Fruit fly (Drosophila melanogaster) whole organism: ENCODE results near the gene CG46435.

Experiments
- CG8478 ChIP-seq: fragments of >200 bp; optimal IDR thresholded peaks from 2 replicates; lab custom pipeline; 2018; ENCODE audit warnings: inconsistent platforms
- Dll ChIP-seq: fragments of >200 bp; optimal IDR thresholded peaks from 2 replicates; lab custom pipeline; 2017
- EcR ChIP-seq, 2 experiments: fragments of >200 bp; optimal IDR thresholded peaks; 2 replicates each; lab custom pipeline; 2017; ENCODE audit warnings: missing biosample characterization in 2 of 2, missing genetic modification characterization in 2 of 2, missing genetic modification reagents in 2 of 2
- pan ChIP-seq: fragments of >200 bp; optimal IDR thresholded peaks from 2 replicates; lab custom pipeline; 2017
- psq ChIP-seq: fragments of >200 bp; optimal IDR thresholded peaks from 2 replicates; lab custom pipeline; 2017
- usp ChIP-seq: fragments of >200 bp; optimal IDR thresholded peaks from 2 replicates; lab custom pipeline; 2017; ENCODE audit warnings: missing biosample characterization, missing genetic modification characterization, mixed read lengths

CG46435 gene

DNA sequence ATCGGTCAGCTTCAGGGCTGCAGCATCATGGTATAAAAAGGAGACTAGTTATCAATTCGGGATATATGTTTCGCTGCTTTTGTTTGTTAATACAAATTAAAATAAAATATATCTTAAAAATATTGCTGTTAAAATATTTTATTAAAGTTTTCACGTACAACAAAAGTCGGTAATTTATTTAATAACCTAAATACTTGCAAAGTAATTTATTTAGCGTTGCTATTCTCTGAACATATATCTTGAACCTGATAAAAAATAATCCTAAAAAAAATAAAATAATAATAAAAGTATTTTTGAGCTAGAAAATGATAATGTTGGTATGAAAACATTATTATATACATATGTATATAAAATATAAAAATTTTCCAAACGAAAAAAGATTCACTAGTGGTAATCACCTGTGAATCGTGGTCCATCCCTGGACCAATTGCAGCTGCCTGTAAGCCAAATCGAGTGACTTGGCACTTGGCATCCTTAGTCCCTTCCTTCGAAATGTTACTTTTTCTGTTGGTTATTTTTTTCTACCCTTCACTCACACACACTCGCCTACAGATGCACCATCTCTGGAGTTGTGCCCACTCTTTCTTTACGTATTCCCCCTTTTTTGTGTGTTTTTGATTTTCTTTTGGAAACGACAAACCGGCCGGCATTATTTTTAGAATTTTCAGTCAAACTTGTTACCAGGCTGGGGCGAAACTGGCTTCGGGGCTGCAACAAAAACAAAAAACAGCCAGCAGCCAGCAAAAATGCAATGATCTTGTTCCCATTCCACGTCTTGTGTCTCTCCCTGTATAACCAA is 12.5 kb downstream of the CG46435 start:
- TF ChIP-seq EcR (GFP tag; optimal IDR thresholded peaks at IDR 0.05; lab: Kevin White, UChicago) (peak in 1 of 2 experiments; percentile 8), pan (lab: Kevin White, UChicago) (no peak)

DNA sequence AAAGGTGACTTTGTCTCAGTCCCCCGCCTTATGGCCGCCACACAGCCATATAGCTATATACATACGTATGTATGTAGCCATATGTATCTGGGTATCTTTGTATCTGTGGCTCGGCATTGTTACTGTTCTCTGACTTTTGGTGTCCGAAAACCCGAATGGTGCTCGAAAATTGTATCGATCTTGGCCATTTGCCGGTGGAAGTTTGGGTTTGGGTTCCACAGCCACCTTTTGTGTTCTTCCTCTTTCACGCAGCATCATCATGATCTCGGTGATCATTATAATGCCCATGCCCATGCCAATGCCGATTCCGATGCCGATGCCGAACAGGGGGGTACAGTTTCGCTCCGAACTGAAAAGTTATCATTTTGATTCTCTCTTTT is 13.1 kb downstream of the CG46435 start:
- TF ChIP-seq psq (lab: Kevin White, UChicago) (no peak), Dll (lab: Kevin White, UChicago) (no peak), CG8478 (no peak), EcR (GFP tag; optimal IDR thresholded peaks at IDR 0.05; lab: Kevin White, UChicago) (no peak), pan (lab: Kevin White, UChicago) (no peak), usp (GFP tag; lab: Kevin White, UChicago) (no peak)

- TF ChIP-seq EcR (GFP tag; optimal IDR thresholded peaks at IDR 0.05; lab: Kevin White, UChicago) = no peak
- no peak for TF ChIP-seq usp (GFP tag; lab: Kevin White, UChicago)
- TF ChIP-seq pan (lab: Kevin White, UChicago) = no peak
- no peak for TF ChIP-seq CG8478
- no peak for TF ChIP-seq psq (lab: Kevin White, UChicago)
- no peak for TF ChIP-seq Dll (lab: Kevin White, UChicago)
These were observed 13.8 kb downstream of the CG46435 start for dm6 chr3L:19558674-19559073.

dm6 chr3L:19559171-19559570 is 14.3 kb downstream of the CG46435 start:
- TF ChIP-seq usp (GFP tag; lab: Kevin White, UChicago) = no peak
- no peak for TF ChIP-seq pan (lab: Kevin White, UChicago)

DNA sequence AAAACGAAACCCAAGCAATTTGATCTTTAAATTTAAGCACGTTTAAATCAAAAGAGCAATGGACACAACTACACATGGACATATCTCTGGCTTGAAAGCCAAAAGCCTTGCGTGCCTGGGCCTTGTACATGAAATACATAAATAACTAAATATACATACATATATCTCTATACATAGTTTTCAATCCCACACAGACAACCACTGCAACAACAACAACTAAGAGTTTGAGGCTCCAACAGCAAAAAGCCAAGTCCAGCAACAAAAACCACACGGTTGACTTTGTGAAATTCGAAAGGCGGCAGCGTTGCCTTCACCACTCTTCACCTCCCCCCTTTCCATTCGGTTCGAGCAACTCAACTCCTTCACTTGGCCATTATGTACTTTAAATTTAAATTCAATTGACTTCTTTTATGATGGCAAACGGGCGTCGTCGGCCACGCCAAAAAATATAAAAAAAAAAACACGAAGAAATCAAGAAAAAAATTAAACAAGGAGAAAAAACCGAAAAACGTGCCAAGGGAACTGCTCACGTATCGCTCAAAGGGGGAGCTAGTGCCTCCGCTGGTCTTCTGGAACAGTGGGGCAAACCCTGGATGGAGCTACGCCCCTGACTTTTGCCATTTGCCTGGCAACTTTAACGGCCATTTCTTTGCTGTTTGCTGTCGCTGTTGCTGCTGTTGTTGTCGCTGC is 15.2 kb downstream of the CG46435 start:
- TF ChIP-seq Dll (lab: Kevin White, UChicago) (no peak), EcR (GFP tag; optimal IDR thresholded peaks at IDR 0.05; lab: Kevin White, UChicago) (peak in 1 of 2 experiments; percentile 26)

- TF ChIP-seq pan (lab: Kevin White, UChicago) = no peak
- TF ChIP-seq Dll (lab: Kevin White, UChicago) = no peak
- no peak for TF ChIP-seq CG8478
- no peak for TF ChIP-seq psq (lab: Kevin White, UChicago)
- TF ChIP-seq EcR (GFP tag; optimal IDR thresholded peaks at IDR 0.05; lab: Kevin White, UChicago) = no peak
- no peak for TF ChIP-seq usp (GFP tag; lab: Kevin White, UChicago)
These were observed 15.9 kb downstream of the CG46435 start for dm6 chr3L:19560695-19561246.

DNA sequence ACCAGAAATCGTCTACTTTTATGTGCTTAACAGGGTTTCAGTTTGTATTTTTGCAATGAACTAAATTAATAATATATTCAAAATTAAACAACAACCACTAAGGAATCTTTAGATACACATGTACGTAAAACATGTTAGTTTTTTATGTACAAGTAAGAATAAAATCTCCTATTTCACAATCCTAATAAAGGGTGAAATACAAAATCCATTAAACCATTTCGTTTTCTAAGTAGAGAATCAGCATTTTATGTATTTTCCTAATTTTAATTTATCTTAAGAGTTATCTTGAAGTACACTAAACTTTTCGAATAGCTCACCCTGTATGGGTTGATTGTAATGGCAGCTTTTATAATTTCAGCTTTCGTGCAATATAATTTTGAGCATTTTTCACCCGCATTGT is 16.8 kb downstream of the CG46435 start:
- TF ChIP-seq EcR (GFP tag; optimal IDR thresholded peaks at IDR 0.05; lab: Kevin White, UChicago) (no peak), Dll (lab: Kevin White, UChicago) (no peak), pan (lab: Kevin White, UChicago) (no peak), CG8478 (no peak), psq (lab: Kevin White, UChicago) (no peak), usp (GFP tag; lab: Kevin White, UChicago) (no peak)

DNA sequence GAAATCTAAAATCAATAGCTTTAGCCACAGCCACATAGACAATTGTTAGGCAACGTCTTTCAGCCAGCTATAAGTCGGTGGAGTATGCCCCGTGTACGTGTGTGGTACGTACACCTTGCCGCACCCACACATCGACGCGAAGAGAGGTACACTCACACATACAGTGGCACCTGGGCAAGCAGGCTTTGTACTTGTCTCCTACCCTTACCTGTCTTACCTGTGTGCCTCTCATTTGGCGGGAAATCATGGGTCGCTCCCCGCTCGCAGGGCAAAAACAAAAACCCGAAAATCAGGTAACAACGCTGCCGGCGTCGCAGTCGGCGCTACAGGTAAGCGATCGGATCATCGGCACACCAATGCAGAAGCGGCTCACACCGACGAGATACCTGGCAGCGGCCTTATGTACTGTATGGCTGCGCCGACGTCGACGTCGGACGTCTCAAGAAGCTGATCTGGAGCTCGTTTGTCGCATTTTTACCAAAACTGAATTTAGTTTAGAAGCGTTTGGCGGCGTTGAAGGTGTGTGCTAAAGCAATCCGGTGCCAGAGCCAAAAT is 17.3 kb downstream of the CG46435 start:
- no peak for TF ChIP-seq CG8478
- no peak for TF ChIP-seq pan (lab: Kevin White, UChicago)
- TF ChIP-seq Dll (lab: Kevin White, UChicago) = no peak
- TF ChIP-seq usp (GFP tag; lab: Kevin White, UChicago) = no peak
- no peak for TF ChIP-seq EcR (GFP tag; optimal IDR thresholded peaks at IDR 0.05; lab: Kevin White, UChicago)
- TF ChIP-seq psq (lab: Kevin White, UChicago) = no peak

- TF ChIP-seq Dll (lab: Kevin White, UChicago) (no peak), EcR (GFP tag; optimal IDR thresholded peaks at IDR 0.05; lab: Kevin White, UChicago) (no peak), psq (lab: Kevin White, UChicago) (no peak), usp (GFP tag; lab: Kevin White, UChicago) (no peak), pan (lab: Kevin White, UChicago) (no peak), CG8478 (no peak)
These were observed 18.1 kb downstream of the CG46435 start for dm6 chr3L:19563014-19563413.

DNA sequence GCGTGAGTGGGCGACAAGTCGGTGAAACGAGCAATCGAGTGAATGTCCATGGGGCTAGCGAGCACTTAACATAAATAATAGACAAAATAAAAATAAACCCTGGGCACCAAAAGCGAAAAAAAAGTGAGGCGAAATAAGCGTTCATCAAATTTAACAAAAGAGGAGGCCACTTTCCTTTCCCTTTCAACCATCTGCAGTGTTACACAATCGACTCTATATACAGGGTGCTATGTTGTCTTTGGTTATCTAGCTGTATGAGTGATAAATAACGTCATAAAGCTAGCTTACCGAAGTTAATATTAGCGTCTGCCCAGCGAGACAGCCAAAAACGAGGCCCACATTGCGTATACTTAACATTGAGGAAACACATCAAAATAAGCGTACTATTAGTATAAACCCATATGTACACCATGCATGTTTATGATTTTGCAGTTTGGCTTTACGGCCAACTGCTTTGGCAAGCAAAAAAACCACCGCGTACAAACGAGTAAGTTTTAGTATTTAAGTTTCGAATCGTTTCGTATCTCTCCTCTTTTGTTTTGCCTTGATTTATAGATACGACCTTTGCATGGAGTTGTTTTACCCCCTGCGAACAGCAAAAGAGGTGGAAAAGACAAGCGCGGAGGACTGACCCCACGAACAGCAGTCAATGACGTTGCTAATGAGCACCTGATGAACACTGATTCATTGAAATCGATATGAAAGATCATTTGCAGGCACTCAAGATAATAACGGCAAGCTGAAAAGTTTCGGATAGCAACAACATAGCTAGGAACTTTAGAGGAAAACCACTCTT is 20.2 kb downstream of the CG46435 start:
- TF ChIP-seq Dll (lab: Kevin White, UChicago) (no peak), pan (lab: Kevin White, UChicago) (no peak), psq (lab: Kevin White, UChicago) (no peak), CG8478 (no peak), EcR (GFP tag; optimal IDR thresholded peaks at IDR 0.05; lab: Kevin White, UChicago) (no peak), usp (GFP tag; lab: Kevin White, UChicago) (no peak)

dm6 chr3L:19566127-19566526 is 21.2 kb downstream of the CG46435 start:
- TF ChIP-seq EcR (GFP tag; optimal IDR thresholded peaks at IDR 0.05; lab: Kevin White, UChicago) (no peak), CG8478 (no peak)
